Worm (Caenorhabditis elegans) whole organism, early embryonic: ENCODE measurements around the gene srxa-13.

ENCODE experiments used
- ama-1 ChIP-seq: fragments of 150-350 bp; optimal IDR thresholded peaks from 2 replicates; lab custom pipeline; 2014
- ceh-13 ChIP-seq: fragments of 200-800 bp; sonication (Bioruptor generic); optimal IDR thresholded peaks from 2 replicates; lab custom pipeline; 2018; ENCODE audit warnings: mild to moderate bottlenecking, missing genetic modification characterization, missing compliant biosample characterization
- ets-7 ChIP-seq: sonication (generic microtip); optimal IDR thresholded peaks from 2 replicates; lab custom pipeline; 2016; ENCODE audit warnings: missing genotype, missing genetic modification characterization, missing compliant biosample characterization
- flt-1 ChIP-seq: fragments of 200-800 bp; sonication (Bioruptor generic); IDR thresholded peaks from 2 replicates; pipeline ENCODE4 v1.3.6; 2022; ENCODE audit warnings: missing genetic modification characterization, missing compliant biosample characterization
- hmbx-1 ChIP-seq: sonication (generic microtip); optimal IDR thresholded peaks from 2 replicates; lab custom pipeline; 2016; ENCODE audit warnings: mild to moderate bottlenecking, missing genetic modification characterization, missing compliant biosample characterization
- hmg-4 ChIP-seq: fragments of 200-800 bp; sonication (Bioruptor generic); optimal IDR thresholded peaks from 2 replicates; lab custom pipeline; 2018; ENCODE audit warnings: mild to moderate bottlenecking, missing genetic modification characterization, missing compliant biosample characterization
- hnd-1 ChIP-seq: sonication (generic microtip); optimal IDR thresholded peaks from 2 replicates; lab custom pipeline; 2016; ENCODE audit warnings: missing genetic modification characterization, missing compliant biosample characterization
- pes-1 ChIP-seq: fragments of 200-800 bp; sonication (Bioruptor generic); IDR thresholded peaks from 2 replicates; pipeline ENCODE4 v1.3.6; 2022; ENCODE audit warnings: missing genetic modification reagents, missing genetic modification characterization, missing compliant biosample characterization
- scrt-1 ChIP-seq: fragments of 200-800 bp; sonication (Bioruptor generic); IDR thresholded peaks from 2 replicates; pipeline ENCODE4 v1.3.6; 2022; ENCODE audit warnings: missing genetic modification characterization, missing compliant biosample characterization
- tbx-11 ChIP-seq: fragments of 200-800 bp; sonication (Bioruptor generic); IDR thresholded peaks from 2 replicates; pipeline ENCODE4 v1.3.6; 2022; ENCODE audit warnings: missing genetic modification characterization, missing compliant biosample characterization

ce11 chrV:13890473-13890872 lies 39.1 kb upstream of the srxa-13 start, which contains the start of gene lbp-8:
- TF ChIP-seq tbx-11 (GFP tag; lab: Robert Waterston, UW) (no peak), scrt-1 (GFP tag; lab: Robert Waterston, UW) (no peak), ama-1 (lab: Kevin White, UChicago) (no peak), ets-7 (tag; lab: Kevin White, UChicago) (no peak), hmg-4 (GFP tag; lab: Kevin White, UChicago) (no peak), ceh-13 (GFP tag; lab: Kevin White, UChicago) (no peak), hmbx-1 (no peak), pes-1 (no peak), flt-1 (GFP tag; lab: Robert Waterston, UW) (no peak), hnd-1 (tag; lab: Kevin White, UChicago) (no peak)
